Worm (Caenorhabditis elegans) whole organism, L4/young adult: Measurements from ENCODE around the gene rab-18.

Experiments
- dao-5 ChIP-seq: sonication (generic microtip); optimal IDR thresholded peaks from 2 replicates; lab custom pipeline; 2016; ENCODE audit warnings: missing genotype, missing genetic modification characterization, moderate library complexity, missing compliant biosample characterization
- him-1 ChIP-seq: sonication (generic microtip); optimal IDR thresholded peaks from 2 replicates; lab custom pipeline; 2016; ENCODE audit warnings: missing genotype, missing genetic modification reagents, missing genetic modification characterization, missing compliant biosample characterization

- TF ChIP-seq dao-5 (no peak), him-1 (tag; lab: Kevin White, UChicago) (no peak)
Measured at ce11 chrIII:1052291-1052690, 28.3 kb downstream of the rab-18 start.
